Fruit fly (Drosophila melanogaster): Measurements from ENCODE around the gene hzg.

- TF ChIP-seq CG13204 (GFP tag; optimal IDR thresholded peaks at IDR 0.05) (no peak), CG17806 (tag; optimal IDR thresholded peaks at IDR 0.05) (peak; percentile 35), Pif1B (GFP tag; optimal IDR thresholded peaks at IDR 0.05) (no peak), CG12605 (GFP tag; IDR thresholded peaks at IDR 0.05) (peak; percentile 66), CG8159 (tag; optimal IDR thresholded peaks at IDR 0.05) (no peak), D1 (tag; optimal IDR thresholded peaks at IDR 0.05) (no peak), EcR (GFP tag; optimal IDR thresholded peaks at IDR 0.05) (no peak), CG4496 (GFP tag; IDR thresholded peaks at IDR 0.05) (peak; percentile 76), gl (tag; optimal IDR thresholded peaks at IDR 0.05) (no peak)
Observed at dm6 chr3L:15977565-15977964, 27.0 kb downstream of the hzg start.

Data from whole organism, pupa.